Worm (Caenorhabditis elegans): Measurements from ENCODE around the gene ceh-18.

ce11 chrX:3900715-3901114 lies 43.1 kb upstream of the ceh-18 start:
- TF ChIP-seq unc-55 (GFP tag; optimal IDR thresholded peaks at IDR 0.05) (peak; percentile 1), unc-39 (tag; optimal IDR thresholded peaks at IDR 0.05) (no peak), lin-11 (tag; optimal IDR thresholded peaks at IDR 0.05) (no peak), elt-1 (tag; optimal IDR thresholded peaks at IDR 0.05) (no peak), nhr-237 (tag; optimal IDR thresholded peaks at IDR 0.05) (no peak), nhr-10 (tag; optimal IDR thresholded peaks at IDR 0.05) (no peak), egl-27 (tag; optimal IDR thresholded peaks at IDR 0.05) (no peak), ama-1 (optimal IDR thresholded peaks at IDR 0.05) (no peak), sma-9 (GFP tag; optimal IDR thresholded peaks at IDR 0.05) (peak; percentile 46), sma-9 (tag; optimal IDR thresholded peaks at IDR 0.05) (no peak), ztf-4 (tag; optimal IDR thresholded peaks at IDR 0.05) (no peak)
